Worm (Caenorhabditis elegans) whole organism, mixed stage, embryonic: ENCODE measurements around the gene F13H10.9.
"Not testable (repeated sequence)": the region's sequence is repeated elsewhere in the genome, so short reads cannot be mapped to it uniquely, and the experiment has no call there.

Source experiments
- M03D4.4 ChIP-seq: sonication (generic microtip); optimal IDR thresholded peaks from 2 replicates; lab custom pipeline; 2017; ENCODE audit warnings: mild to moderate bottlenecking, missing genetic modification characterization, missing compliant biosample characterization
- bed-3 ChIP-seq: fragments of 200-800 bp; sonication (Bioruptor generic); optimal IDR thresholded peaks from 3 replicates; lab custom pipeline; 2018; ENCODE audit warnings: mild to moderate bottlenecking, missing genetic modification characterization, moderate library complexity, missing compliant biosample characterization
- blmp-1 ChIP-seq: fragments of 150-350 bp; optimal IDR thresholded peaks from 2 replicates; lab custom pipeline; 2014; ENCODE audit warnings: missing biosample characterization, missing genetic modification characterization
- ceh-39 ChIP-seq: fragments of 150-350 bp; optimal IDR thresholded peaks from 2 replicates; lab custom pipeline; 2014; ENCODE audit warnings: missing biosample characterization, missing genetic modification characterization
- ceh-43 ChIP-seq: fragments of 200-800 bp; sonication (Bioruptor generic); optimal IDR thresholded peaks from 2 replicates; lab custom pipeline; 2018; ENCODE audit warnings: mild to moderate bottlenecking, missing genetic modification characterization, moderate library complexity, missing compliant biosample characterization
- ces-1 ChIP-seq: fragments of 150-350 bp; optimal IDR thresholded peaks from 2 replicates; lab custom pipeline; 2014; ENCODE audit warnings: missing biosample characterization, missing genetic modification reagents, missing genetic modification characterization
- cnd-1 ChIP-seq: fragments of 200-800 bp; sonication (Bioruptor generic); optimal IDR thresholded peaks from 2 replicates; lab custom pipeline; 2018; ENCODE audit warnings: mild to moderate bottlenecking, missing genetic modification characterization, missing compliant biosample characterization
- drap-1 ChIP-seq: fragments of 200-800 bp; sonication (Bioruptor generic); optimal IDR thresholded peaks from 3 replicates; lab custom pipeline; 2018; ENCODE audit warnings: mild to moderate bottlenecking, missing genetic modification characterization, missing compliant biosample characterization
- elt-1 ChIP-seq: sonication (generic microtip); optimal IDR thresholded peaks from 2 replicates; lab custom pipeline; 2017; ENCODE audit warnings: missing genetic modification characterization, mild to moderate bottlenecking, missing compliant biosample characterization, antibody characterized with exemption, moderate library complexity, borderline replicate concordance; ENCODE audit not compliant: insufficient read depth
- flh-1 ChIP-seq: fragments of 200-800 bp; sonication (Bioruptor generic); optimal IDR thresholded peaks from 2 replicates; lab custom pipeline; 2018; ENCODE audit warnings: mild to moderate bottlenecking, missing genetic modification characterization, moderate library complexity, missing compliant biosample characterization
- ham-2 ChIP-seq: fragments of 200-800 bp; sonication (Bioruptor generic); optimal IDR thresholded peaks from 2 replicates; lab custom pipeline; 2018; ENCODE audit warnings: mild to moderate bottlenecking, missing genetic modification characterization, missing compliant biosample characterization
- hlh-1 ChIP-seq: fragments of 150-350 bp; optimal IDR thresholded peaks from 2 replicates; lab custom pipeline; 2014; ENCODE audit warnings: missing biosample characterization, missing genetic modification reagents, missing genetic modification characterization
- lin-13 ChIP-seq: fragments of 150-350 bp; optimal IDR thresholded peaks from 2 replicates; lab custom pipeline; 2014; ENCODE audit warnings: missing biosample characterization, missing genetic modification characterization
- lin-32 ChIP-seq: fragments of 200-800 bp; sonication (Bioruptor generic); optimal IDR thresholded peaks from 2 replicates; lab custom pipeline; 2018; ENCODE audit warnings: mild to moderate bottlenecking, missing genetic modification characterization, missing compliant biosample characterization
- mab-5 ChIP-seq: fragments of 150-350 bp; optimal IDR thresholded peaks from 2 replicates; lab custom pipeline; 2014; ENCODE audit warnings: missing biosample characterization, missing genetic modification characterization
- mep-1 ChIP-seq: fragments of 150-350 bp; optimal IDR thresholded peaks from 2 replicates; lab custom pipeline; 2017; ENCODE audit warnings: missing biosample characterization, missing genetic modification reagents, missing genetic modification characterization, inconsistent platforms
- nhr-12 ChIP-seq: fragments of 150-350 bp; optimal IDR thresholded peaks from 2 replicates; lab custom pipeline; 2014; ENCODE audit warnings: missing biosample characterization, missing genetic modification characterization
- nhr-2 ChIP-seq: fragments of 150-350 bp; optimal IDR thresholded peaks from 2 replicates; lab custom pipeline; 2014; ENCODE audit warnings: missing biosample characterization, missing genetic modification characterization
- nhr-237 ChIP-seq: fragments of 150-350 bp; optimal IDR thresholded peaks from 2 replicates; lab custom pipeline; 2014; ENCODE audit warnings: missing biosample characterization, missing genetic modification characterization
- nhr-28 ChIP-seq: fragments of 150-350 bp; optimal IDR thresholded peaks from 2 replicates; lab custom pipeline; 2014; ENCODE audit warnings: missing biosample characterization, missing genetic modification characterization
- nhr-76 ChIP-seq: sonication (generic microtip); optimal IDR thresholded peaks from 2 replicates; lab custom pipeline; 2017; ENCODE audit warnings: missing biosample characterization, missing genetic modification characterization
- pha-4 ChIP-seq: fragments of 150-350 bp; optimal IDR thresholded peaks from 2 replicates; lab custom pipeline; 2018; ENCODE audit warnings: missing biosample characterization, missing genetic modification reagents, missing genetic modification characterization
- sem-2 ChIP-seq: fragments of 200-800 bp; sonication (Bioruptor generic); optimal IDR thresholded peaks from 2 replicates; lab custom pipeline; 2018; ENCODE audit warnings: mild to moderate bottlenecking, missing genetic modification characterization, missing compliant biosample characterization
- snpc-4 ChIP-seq: fragments of 150-350 bp; optimal IDR thresholded peaks from 2 replicates; lab custom pipeline; 2014; ENCODE audit warnings: missing biosample characterization, missing genetic modification characterization
- sptf-1 ChIP-seq: sonication (generic microtip); optimal IDR thresholded peaks from 2 replicates; lab custom pipeline; 2017; ENCODE audit warnings: mild to moderate bottlenecking, missing genetic modification characterization, moderate library complexity, missing compliant biosample characterization
- unc-120 ChIP-seq: sonication (generic microtip); optimal IDR thresholded peaks from 2 replicates; lab custom pipeline; 2017; ENCODE audit warnings: missing genetic modification characterization, missing compliant biosample characterization; ENCODE audit not compliant: poor library complexity, severe bottlenecking
- unc-39 ChIP-seq: fragments of 150-350 bp; optimal IDR thresholded peaks from 2 replicates; lab custom pipeline; 2014; ENCODE audit warnings: missing biosample characterization, missing genetic modification characterization
- unc-62 ChIP-seq: fragments of 150-350 bp; optimal IDR thresholded peaks from 2 replicates; lab custom pipeline; 2014; ENCODE audit warnings: missing biosample characterization, missing genetic modification reagents, missing genetic modification characterization
- zip-8 ChIP-seq: fragments of 150-350 bp; optimal IDR thresholded peaks from 2 replicates; lab custom pipeline; 2014; ENCODE audit warnings: missing biosample characterization, missing genetic modification characterization
- ztf-11 ChIP-seq: fragments of 150-350 bp; optimal IDR thresholded peaks from 2 replicates; lab custom pipeline; 2014; ENCODE audit warnings: missing biosample characterization, missing genetic modification characterization

The F13H10.9 gene

DNA sequence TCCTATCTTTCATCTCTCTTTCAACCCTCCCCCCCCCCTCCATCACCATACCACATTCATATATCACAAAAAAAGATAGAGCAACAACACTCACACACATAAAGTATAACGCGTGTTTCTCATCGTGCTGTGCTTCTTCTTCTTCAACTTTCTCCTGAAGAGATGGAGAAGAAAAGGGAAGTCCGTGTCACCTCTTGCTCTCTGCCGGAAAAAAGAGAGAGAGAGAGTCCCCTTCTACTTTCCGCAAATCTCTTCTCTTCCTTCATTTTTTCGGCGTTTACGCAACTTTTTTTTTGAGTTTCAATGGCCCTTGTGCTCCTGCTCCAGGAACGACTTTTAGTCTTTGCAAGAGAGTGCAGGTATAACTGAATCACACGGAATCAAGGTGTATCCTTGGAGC is 22.0 kb upstream of the F13H10.9 start:
- TF ChIP-seq elt-1 (tag; lab: Kevin White, UChicago) (no peak), unc-120 (peak; percentile 19)
- TF ChIP-seq, all 35 proteins: peak for 1

DNA sequence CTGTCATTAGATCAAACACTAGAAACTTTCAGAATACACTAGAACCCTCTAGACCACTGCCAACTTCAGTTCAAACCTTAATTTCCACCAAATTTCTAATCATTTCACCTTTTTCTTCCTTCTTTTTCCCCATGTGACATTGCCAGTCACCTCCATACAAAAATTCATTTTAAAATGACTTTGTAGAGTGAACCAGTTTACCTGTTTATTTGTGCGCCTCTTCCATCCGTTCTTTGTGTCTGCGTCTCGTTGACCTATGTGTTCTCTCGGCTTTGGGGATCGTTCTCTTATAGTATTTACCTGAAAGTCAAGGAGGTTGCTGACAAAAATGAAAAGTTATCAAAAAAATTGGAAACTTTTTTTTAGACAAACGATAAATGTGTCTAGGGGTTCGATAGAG is 21.1 kb upstream of the F13H10.9 start:
- TF ChIP-seq unc-120 (no peak), lin-32 (no peak), elt-1 (tag; lab: Kevin White, UChicago) (no peak), ztf-11 (tag; lab: Kevin White, UChicago) (no peak), ces-1 (GFP tag; lab: Kevin White, UChicago) (no peak), bed-3 (GFP tag; lab: Kevin White, UChicago) (no peak), lin-13 (tag; lab: Kevin White, UChicago) (no peak), ham-2 (GFP tag; lab: Kevin White, UChicago) (no peak), snpc-4 (tag; lab: Kevin White, UChicago) (no peak), cnd-1 (tag; lab: Kevin White, UChicago) (no peak), unc-39 (tag; lab: Kevin White, UChicago) (no peak), nhr-237 (tag; lab: Kevin White, UChicago) (no peak), unc-62 (GFP tag; lab: Kevin White, UChicago) (no peak), mep-1 (no peak), nhr-12 (tag; lab: Kevin White, UChicago) (no peak), flh-1 (GFP tag; lab: Kevin White, UChicago) (no peak), hlh-1 (tag; lab: Kevin White, UChicago) (no peak), mab-5 (tag; lab: Kevin White, UChicago) (no peak), nhr-28 (tag; lab: Kevin White, UChicago) (no peak), drap-1 (GFP tag; lab: Kevin White, UChicago) (no peak)

DNA sequence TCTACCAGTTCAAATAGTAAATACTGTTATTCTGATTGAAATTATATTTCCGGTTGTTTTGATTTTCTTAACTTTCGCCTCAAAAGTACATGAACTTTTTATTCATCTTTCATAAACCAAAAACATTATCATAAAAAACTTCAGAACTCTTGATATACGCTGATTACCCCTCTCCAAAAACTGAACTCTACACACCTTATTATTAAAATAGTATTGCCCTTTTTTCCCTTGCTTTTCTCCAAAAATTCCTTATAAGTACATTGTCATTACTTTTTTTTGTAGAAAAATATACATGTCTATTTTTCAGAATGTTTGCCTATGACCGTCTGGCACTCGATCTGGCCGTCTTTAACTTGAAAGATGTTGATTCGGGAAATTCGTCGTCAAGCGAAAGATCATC is 20.0 kb upstream of the F13H10.9 start, which contains the start of gene Y43E12A.2:
Gene Y43E12A.2 (plus strand): TSS at position 301 of the 400 bp plus-strand sequence.
- TF ChIP-seq ces-1 (GFP tag; lab: Kevin White, UChicago) (no peak), nhr-2 (tag; lab: Kevin White, UChicago) (no peak), nhr-28 (tag; lab: Kevin White, UChicago) (no peak), nhr-76 (tag; lab: Kevin White, UChicago) (no peak)
- TF ChIP-seq, all 35 proteins: peak for 0

DNA sequence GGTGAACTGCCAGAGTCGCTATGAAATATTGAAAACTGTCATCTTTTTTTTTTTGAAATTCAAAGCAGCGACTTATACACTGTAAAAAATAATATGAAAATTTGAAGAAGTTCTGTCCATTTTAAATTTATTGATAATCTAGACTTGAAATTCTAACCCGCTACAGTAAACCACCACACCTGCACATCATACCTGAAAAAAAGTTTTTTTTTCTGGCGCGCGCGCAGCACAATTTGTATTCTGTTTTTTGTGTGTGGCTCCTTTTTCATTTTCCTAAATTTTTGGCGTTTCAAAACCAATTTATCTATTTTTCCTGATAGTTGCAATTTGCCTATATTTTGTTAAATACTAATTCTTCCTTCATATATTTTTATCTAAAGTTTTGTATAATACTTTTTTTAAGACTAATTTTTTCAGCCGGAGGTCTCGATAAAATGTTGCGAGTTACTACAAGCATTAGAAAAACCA is 16.1 kb upstream of the F13H10.9 start, which contains the start of gene cyb-2.1:
Gene cyb-2.1 (plus strand): TSS at position 418 of the 468 bp plus-strand sequence.
- TF ChIP-seq nhr-76 (tag; lab: Kevin White, UChicago) (no peak), elt-1 (tag; lab: Kevin White, UChicago) (no peak), snpc-4 (tag; lab: Kevin White, UChicago) (no peak), sem-2 (GFP tag; lab: Kevin White, UChicago) (no peak), M03D4.4 (no peak), ceh-39 (tag; lab: Kevin White, UChicago) (no peak), ceh-43 (GFP tag; lab: Kevin White, UChicago) (no peak), bed-3 (GFP tag; lab: Kevin White, UChicago) (no peak), mab-5 (tag; lab: Kevin White, UChicago) (no peak), unc-120 (no peak), nhr-12 (tag; lab: Kevin White, UChicago) (no peak), blmp-1 (no peak), sptf-1 (tag; lab: Kevin White, UChicago) (no peak), zip-8 (tag; lab: Kevin White, UChicago) (no peak), pha-4 (tag; lab: Kevin White, UChicago) (no peak), nhr-237 (tag; lab: Kevin White, UChicago) (no peak), ztf-11 (tag; lab: Kevin White, UChicago) (no peak)
- TF ChIP-seq, all 35 proteins: peak for 0

DNA sequence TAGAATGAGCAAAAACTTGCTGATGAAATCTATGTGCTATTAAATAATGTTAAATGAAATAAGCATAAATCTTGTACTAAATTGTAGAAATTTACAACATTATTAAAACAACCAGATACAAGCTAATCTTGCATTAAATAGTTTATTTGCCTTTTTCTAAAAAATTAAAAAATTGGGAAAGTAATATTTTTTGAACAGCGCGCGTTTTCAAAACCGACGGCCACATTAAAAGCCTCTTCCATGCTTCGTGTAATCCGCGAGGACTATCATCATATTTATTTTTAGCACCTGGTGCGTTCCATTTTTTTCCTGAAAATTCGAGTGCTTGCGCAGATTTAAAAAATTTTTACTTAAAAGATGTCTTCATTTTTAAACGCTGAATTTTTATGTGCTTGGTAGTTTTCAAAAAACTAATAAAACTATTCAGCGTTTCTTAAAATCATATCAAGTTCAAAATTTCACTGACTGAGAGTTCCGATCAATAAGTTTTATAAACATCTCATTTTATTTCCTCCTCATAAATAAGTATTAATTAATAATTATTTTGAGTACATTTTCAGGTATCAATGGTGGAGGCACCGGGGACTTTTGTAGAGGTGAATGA is 14.3 kb upstream of the F13H10.9 start, which contains the start of gene Y43E12A.3:
Gene Y43E12A.3 (plus strand): TSS at position 554 of the 604 bp plus-strand sequence.
- TF ChIP-seq ztf-11 (tag; lab: Kevin White, UChicago); ceh-43 (GFP tag; lab: Kevin White, UChicago); nhr-12 (tag; lab: Kevin White, UChicago): not testable (repeated sequence)
- TF ChIP-seq, all 35 proteins: peak for 0; not testable (repeated sequence) for 35
